Worm (Caenorhabditis elegans): ENCODE measurements around the gene Y71H2B.8.

DNA sequence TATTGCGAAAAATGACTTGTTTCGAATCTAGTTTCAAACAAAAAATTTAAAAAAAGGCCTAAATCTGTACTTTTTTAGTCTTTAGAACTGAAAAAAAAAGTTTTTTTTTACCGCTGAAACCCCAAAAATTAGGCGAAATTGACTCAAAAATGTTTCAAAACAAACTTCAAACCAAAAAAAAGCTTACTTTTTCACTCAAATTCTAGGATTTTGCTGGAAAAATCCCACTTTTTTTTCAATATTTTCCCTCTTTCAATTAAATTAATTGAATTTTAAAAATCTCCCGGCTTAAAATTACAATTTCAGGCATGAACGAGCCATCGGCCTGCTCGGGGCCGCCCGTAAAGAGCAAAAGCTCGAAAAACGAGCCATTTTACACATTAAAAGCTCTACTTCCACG lies 18.7 kb downstream of the Y71H2B.8 start, which contains the start of gene mdt-19:
- TF ChIP-seq lin-15B (tag; optimal IDR thresholded peaks at IDR 0.05), result no peak
- no peak for TF ChIP-seq ztf-11 (tag; optimal IDR thresholded peaks at IDR 0.05)
- TF ChIP-seq nhr-77 (tag; optimal IDR thresholded peaks at IDR 0.05), result no peak
- TF ChIP-seq unc-39 (tag; optimal IDR thresholded peaks at IDR 0.05), result no peak
- no peak for TF ChIP-seq elt-2 (tag; optimal IDR thresholded peaks at IDR 0.05)
- TF ChIP-seq elt-3 (tag; optimal IDR thresholded peaks at IDR 0.05), result no peak
- TF ChIP-seq unc-62 (GFP tag; optimal IDR thresholded peaks at IDR 0.05), result no peak
- TF ChIP-seq nhr-25 (tag; optimal IDR thresholded peaks at IDR 0.05), result no peak
- TF ChIP-seq eor-1 (tag; optimal IDR thresholded peaks at IDR 0.05), result no peak
- TF ChIP-seq egl-27 (tag; optimal IDR thresholded peaks at IDR 0.05), result no peak

Data from whole organism, L3 larva.